Worm (Caenorhabditis elegans) whole organism, L3 larva: Measurements from ENCODE around the gene pqn-62.

Experiments used
- ceh-16 ChIP-seq: sonication (generic microtip); optimal IDR thresholded peaks from 2 replicates; lab custom pipeline; 2017; ENCODE audit warnings: missing biosample characterization, missing genetic modification characterization
- egl-27 ChIP-seq: sonication (generic microtip); optimal IDR thresholded peaks from 4 replicates; lab custom pipeline; 2017; ENCODE audit warnings: missing biosample characterization, missing genetic modification reagents, missing genetic modification characterization
- jun-1 ChIP-seq: fragments of 150-350 bp; optimal IDR thresholded peaks from 2 replicates; lab custom pipeline; 2014; ENCODE audit warnings: missing biosample characterization, missing genetic modification reagents, missing genetic modification characterization
- nhr-12 ChIP-seq: fragments of 150-350 bp; optimal IDR thresholded peaks from 2 replicates; lab custom pipeline; 2014; ENCODE audit warnings: missing biosample characterization, missing genetic modification characterization
- nhr-77 ChIP-seq: fragments of 150-350 bp; optimal IDR thresholded peaks from 2 replicates; lab custom pipeline; 2014; ENCODE audit warnings: missing biosample characterization, missing genetic modification characterization
- sea-2 ChIP-seq: fragments of 150-350 bp; sonication (generic microtip); optimal IDR thresholded peaks from 4 replicates; lab custom pipeline; 2014; ENCODE audit warnings: missing biosample characterization, missing genetic modification reagents, missing genetic modification characterization
- ztf-11 ChIP-seq: fragments of 150-350 bp; optimal IDR thresholded peaks from 2 replicates; lab custom pipeline; 2014; ENCODE audit warnings: missing biosample characterization, missing genetic modification characterization

- no peak for TF ChIP-seq nhr-12 (tag; lab: Kevin White, UChicago)
- TF ChIP-seq ceh-16 (tag; lab: Kevin White, UChicago), result no peak
- TF ChIP-seq sea-2 (GFP tag; lab: Kevin White, UChicago), result no peak
- TF ChIP-seq ztf-11 (tag; lab: Kevin White, UChicago), result no peak
- TF ChIP-seq egl-27 (tag; lab: Kevin White, UChicago), result no peak
- TF ChIP-seq jun-1 (tag; lab: Kevin White, UChicago), result no peak
- TF ChIP-seq nhr-77 (tag; lab: Kevin White, UChicago), result no peak
Observed at ce11 chrX:5151866-5152265, 44.0 kb upstream of the pqn-62 start.
